Fruit fly (Drosophila melanogaster): ENCODE measurements around the gene ChT.
A peak's percentile ranks its signal among the peaks of the same experiment; 100 is the strongest.

ChT gene

dm6 chr3R:18658945-18659642 is 21.3 kb upstream of the ChT start, which contains the start of the genes CG31224 and CstF64:
Gene CG31224 (minus strand): TSS chr3R:18659309.
Gene CstF64 (plus strand): TSS chr3R:18659618.
- TF ChIP-seq Poxn (GFP tag; IDR thresholded peaks at IDR 0.05) (no peak), CG4424 (GFP tag; optimal IDR thresholded peaks at IDR 0.05) (peak; percentile 83), ab (GFP tag; optimal IDR thresholded peaks at IDR 0.05) (peak; percentile 1), CHES-1-like (GFP tag; optimal IDR thresholded peaks at IDR 0.05) (peak; percentile 92), CG14014 (GFP tag; IDR thresholded peaks at IDR 0.05) (peak; percentile 81), CG12299 (tag; optimal IDR thresholded peaks at IDR 0.05) (peak; percentile 54), ind (GFP tag; optimal IDR thresholded peaks at IDR 0.05) (peak; percentile 88), CG30403 (GFP tag; optimal IDR thresholded peaks at IDR 0.05) (peak; percentile 94), CG2120 (GFP tag; optimal IDR thresholded peaks at IDR 0.05) (peak; percentile 95), sug (tag; optimal IDR thresholded peaks at IDR 0.05) (peak; percentile 83), CG32772 (GFP tag; IDR thresholded peaks at IDR 0.05) (peak; percentile 77), vvl (GFP tag; IDR thresholded peaks at IDR 0.05) (peak; percentile 90), CG34224 (GFP tag; IDR thresholded peaks at IDR 0.05; ENCODE audit: partially characterized antibody) (no peak), br (optimal IDR thresholded peaks at IDR 0.05) (no peak), tll (GFP tag; optimal IDR thresholded peaks at IDR 0.05) (no peak), Gsc (GFP tag; IDR thresholded peaks at IDR 0.05) (0 out of 2 replicates have a peak, but pooled peaks have one; percentile 9), dan (GFP tag; IDR thresholded peaks at IDR 0.05) (no peak), pita (GFP tag; optimal IDR thresholded peaks at IDR 0.05) (no peak), Abd-B (GFP tag; optimal IDR thresholded peaks at IDR 0.05) (peak; percentile 82), bbx (GFP tag; IDR thresholded peaks at IDR 0.05; ENCODE audit: partially characterized antibody) (no peak), dmrt11E (tag; optimal IDR thresholded peaks at IDR 0.05) (peak; percentile 74), ken (GFP tag; IDR thresholded peaks at IDR 0.05) (peak; percentile 78; the same call in 2 of the 3 replicates), org-1 (GFP tag; optimal IDR thresholded peaks at IDR 0.05) (peak; percentile 57), lola (GFP tag; optimal IDR thresholded peaks at IDR 0.05) (peak in 1 of 3 experiments; percentile 78), usp (GFP tag; optimal IDR thresholded peaks at IDR 0.05) (no peak), Blimp-1 (GFP tag; optimal IDR thresholded peaks at IDR 0.05) (peak; percentile 73), Usf (GFP tag; optimal IDR thresholded peaks at IDR 0.05) (peak; percentile 59), CG7987 (GFP tag; optimal IDR thresholded peaks at IDR 0.05) (peak; percentile 55), CG6689 (GFP tag; IDR thresholded peaks at IDR 0.05) (peak; percentile 84), Hr39 (optimal IDR thresholded peaks at IDR 0.05) (no peak), CG14050 (GFP tag; IDR thresholded peaks at IDR 0.05) (peak; percentile 70), Ada2b (GFP tag; IDR thresholded peaks at IDR 0.05) (peak; percentile 76), lilli (GFP tag; optimal IDR thresholded peaks at IDR 0.05) (peak; percentile 92), psq (GFP tag; optimal IDR thresholded peaks at IDR 0.05) (peak; percentile 40), bsh (GFP tag; optimal IDR thresholded peaks at IDR 0.05) (peak in 1 of 2 experiments; percentile 82), CG3163 (GFP tag; optimal IDR thresholded peaks at IDR 0.05) (peak; percentile 69), Ssrp (tag; optimal IDR thresholded peaks at IDR 0.05) (peak; percentile 80), chinmo (GFP tag; IDR thresholded peaks at IDR 0.05; ENCODE audit: partially characterized antibody) (peak; percentile 59; the same call in 2 of the 4 replicates), ewg (GFP tag; optimal IDR thresholded peaks at IDR 0.05) (peak; percentile 70), Opbp (GFP tag; IDR thresholded peaks at IDR 0.05; ENCODE audit: partially characterized antibody) (0 out of 3 replicates have a peak, but pooled peaks have one; percentile 36), CG31224 (GFP tag; IDR thresholded peaks at IDR 0.05) (peak; percentile 91), CG34422 (GFP tag; IDR thresholded peaks at IDR 0.05) (peak; percentile 79; the same call in 1 of the 3 replicates), CG3995 (GFP tag; optimal IDR thresholded peaks at IDR 0.05) (peak; percentile 58), h (optimal IDR thresholded peaks at IDR 0.05) (no peak), sens (GFP tag) (peak; percentile 98), CG32767 (GFP tag; IDR thresholded peaks at IDR 0.05) (peak; percentile 66; the same call in 1 of the 2 replicates), CG16863 (GFP tag; optimal IDR thresholded peaks at IDR 0.05) (peak; percentile 83), trh (GFP tag; optimal IDR thresholded peaks at IDR 0.05) (peak; percentile 58), dmrt99B (tag; optimal IDR thresholded peaks at IDR 0.05) (no peak), slp2 (GFP tag; optimal IDR thresholded peaks at IDR 0.05) (peak; percentile 79)
